Worm (Caenorhabditis elegans) whole organism, mixed stage, embryonic: ENCODE measurements around the gene glt-4.

ENCODE experiments used
- blmp-1 ChIP-seq: fragments of 150-350 bp; optimal IDR thresholded peaks from 2 replicates; lab custom pipeline; 2014; ENCODE audit warnings: missing biosample characterization, missing genetic modification characterization
- ceh-83 ChIP-seq: fragments of 200-800 bp; sonication (Bioruptor generic); optimal IDR thresholded peaks from 2 replicates; lab custom pipeline; 2018; ENCODE audit warnings: mild to moderate bottlenecking, missing genetic modification characterization, missing compliant biosample characterization
- ces-1 ChIP-seq: fragments of 150-350 bp; optimal IDR thresholded peaks from 2 replicates; lab custom pipeline; 2014; ENCODE audit warnings: missing biosample characterization, missing genetic modification reagents, missing genetic modification characterization
- elt-3 ChIP-seq: fragments of 150-350 bp; optimal IDR thresholded peaks from 2 replicates; lab custom pipeline; 2014; ENCODE audit warnings: missing biosample characterization, missing genetic modification characterization
- nhr-76 ChIP-seq: sonication (generic microtip); optimal IDR thresholded peaks from 2 replicates; lab custom pipeline; 2017; ENCODE audit warnings: missing biosample characterization, missing genetic modification characterization
- snpc-4 ChIP-seq: fragments of 150-350 bp; optimal IDR thresholded peaks from 2 replicates; lab custom pipeline; 2014; ENCODE audit warnings: missing biosample characterization, missing genetic modification characterization
- unc-39 ChIP-seq: fragments of 150-350 bp; optimal IDR thresholded peaks from 2 replicates; lab custom pipeline; 2014; ENCODE audit warnings: missing biosample characterization, missing genetic modification characterization

DNA sequence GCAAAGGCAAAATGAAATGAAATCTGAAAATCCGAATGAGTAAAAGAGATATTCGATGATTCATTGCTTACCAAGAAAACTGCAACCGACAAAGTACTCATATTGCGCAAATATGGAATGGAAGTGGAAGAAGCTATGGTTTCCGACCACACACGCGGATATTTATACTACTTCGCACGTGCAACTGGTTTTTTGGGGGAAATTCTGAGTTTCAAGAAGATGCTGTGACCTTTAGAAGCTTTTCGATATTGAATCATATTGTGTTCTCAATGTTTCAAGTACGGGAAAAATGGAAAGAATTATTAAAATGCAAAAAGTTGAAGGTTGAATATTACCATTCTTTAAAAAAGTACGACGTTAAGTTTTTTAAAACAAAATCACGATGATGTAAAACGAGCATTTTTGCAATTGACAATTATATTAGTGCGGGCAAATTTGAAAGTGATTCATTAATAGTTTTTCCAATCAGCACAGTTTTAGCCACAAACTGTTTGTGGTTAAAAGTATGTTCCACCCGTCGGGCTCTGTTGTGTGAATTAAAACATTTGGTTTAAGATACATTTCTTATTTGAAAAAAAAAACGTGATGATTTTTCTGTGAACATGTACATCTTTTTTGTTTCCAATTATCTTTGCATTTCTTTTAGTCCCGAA is 47.7 kb downstream of the glt-4 start, which contains the start of the genes grl-6 and K10C2.6:
- TF ChIP-seq blmp-1 (no peak), nhr-76 (tag; lab: Kevin White, UChicago) (no peak), unc-39 (tag; lab: Kevin White, UChicago) (no peak), ceh-83 (GFP tag; lab: Kevin White, UChicago) (no peak), snpc-4 (tag; lab: Kevin White, UChicago) (no peak), elt-3 (tag; lab: Kevin White, UChicago) (no peak), ces-1 (GFP tag; lab: Kevin White, UChicago) (no peak)
